Fruit fly (Drosophila melanogaster): ENCODE measurements around the gene CG33511.
A peak's percentile ranks its signal among the peaks of the same experiment; 100 is the strongest.

CG33511 gene

dm6 chr2L:21082444-21083201 is at the start of gene CG33511:
TSS of gene CG33511 (minus strand) at chr2L:21082494.
- TF ChIP-seq cic (GFP tag; optimal IDR thresholded peaks at IDR 0.05) (peak; percentile 79), Hr96 (GFP tag; optimal IDR thresholded peaks at IDR 0.05) (no peak), bab1 (GFP tag; optimal IDR thresholded peaks at IDR 0.05) (no peak), CG11617 (GFP tag; optimal IDR thresholded peaks at IDR 0.05) (no peak)

DNA sequence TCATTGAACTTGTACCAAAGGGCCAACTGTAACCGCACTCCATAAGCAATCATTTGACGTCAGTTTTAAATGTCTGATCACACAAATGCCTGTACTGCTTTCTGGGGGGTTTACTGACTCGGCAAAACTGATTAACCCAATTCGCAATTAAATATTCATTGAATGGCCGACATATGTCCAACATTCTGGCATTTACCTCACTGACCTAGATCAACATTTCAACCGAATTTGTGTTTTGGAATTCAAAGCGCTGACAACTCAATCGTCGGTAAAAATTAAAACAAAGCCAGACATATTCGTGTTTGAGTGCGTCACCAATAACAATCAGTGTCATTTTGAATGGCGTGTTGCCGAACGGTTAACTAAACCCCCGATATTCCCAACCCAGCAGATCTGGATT is 33.4 kb upstream of the CG33511 start:
- TF ChIP-seq pad (GFP tag; optimal IDR thresholded peaks at IDR 0.05): no peak
- TF ChIP-seq CG7045 (GFP tag; optimal IDR thresholded peaks at IDR 0.05): no peak
- TF ChIP-seq bab1 (GFP tag; optimal IDR thresholded peaks at IDR 0.05): peak; percentile 27
- peak; percentile 30 for TF ChIP-seq kay (GFP tag; ENCODE audit: borderline replicate concordance)
- TF ChIP-seq CG11617 (GFP tag; optimal IDR thresholded peaks at IDR 0.05): no peak
- TF ChIP-seq toe (GFP tag; optimal IDR thresholded peaks at IDR 0.05): no peak
- peak; percentile 83 for TF ChIP-seq tj (GFP tag; optimal IDR thresholded peaks at IDR 0.05)
- no peak for TF ChIP-seq CG7101 (tag; optimal IDR thresholded peaks at IDR 0.05)
- TF ChIP-seq Hr96 (GFP tag; optimal IDR thresholded peaks at IDR 0.05): no peak

dm6 chr2L:21113546-21113945 is 31.3 kb upstream of the CG33511 start:
- TF ChIP-seq CG14711 (tag; optimal IDR thresholded peaks at IDR 0.05) (no peak), cnc (optimal IDR thresholded peaks at IDR 0.05) (no peak), CG33017 (tag; optimal IDR thresholded peaks at IDR 0.05) (no peak), Hr96 (GFP tag; optimal IDR thresholded peaks at IDR 0.05) (no peak), bab1 (GFP tag; optimal IDR thresholded peaks at IDR 0.05) (no peak), toe (GFP tag; optimal IDR thresholded peaks at IDR 0.05) (no peak), CG12768 (GFP tag; optimal IDR thresholded peaks at IDR 0.05) (no peak), CG7045 (GFP tag; optimal IDR thresholded peaks at IDR 0.05) (no peak), tj (GFP tag; optimal IDR thresholded peaks at IDR 0.05) (no peak), ovo (GFP tag; optimal IDR thresholded peaks at IDR 0.05) (no peak), Mnt (GFP tag; optimal IDR thresholded peaks at IDR 0.05) (no peak), CG5204 (GFP tag; optimal IDR thresholded peaks at IDR 0.05) (no peak)

DNA sequence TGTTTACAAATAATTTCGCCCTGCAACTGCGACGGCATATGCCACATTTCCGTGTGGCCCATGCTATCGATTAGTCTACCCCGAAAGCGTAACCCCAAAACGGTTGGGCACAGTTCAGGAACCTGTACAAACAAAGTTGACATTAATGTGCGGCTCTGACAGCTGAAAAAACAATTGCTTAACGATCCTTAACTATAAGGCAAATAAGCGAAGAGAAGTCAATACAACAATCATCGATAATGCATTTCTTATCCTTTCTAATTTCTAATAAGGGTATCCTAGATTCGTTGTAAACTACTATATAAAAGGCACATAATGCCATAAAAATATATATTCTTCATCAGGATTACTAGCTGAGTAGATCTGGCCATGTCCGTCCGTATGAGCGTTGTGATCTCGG is 29.6 kb upstream of the CG33511 start:
- TF ChIP-seq kay (GFP tag; ENCODE audit: borderline replicate concordance): no peak
- TF ChIP-seq CG12768 (GFP tag; optimal IDR thresholded peaks at IDR 0.05): no peak
- TF ChIP-seq toe (GFP tag; optimal IDR thresholded peaks at IDR 0.05): no peak
- no peak for TF ChIP-seq CG1620 (GFP tag; optimal IDR thresholded peaks at IDR 0.05)
- TF ChIP-seq cnc (optimal IDR thresholded peaks at IDR 0.05): no peak
- no peak for TF ChIP-seq CG7101 (tag; optimal IDR thresholded peaks at IDR 0.05)
- no peak for TF ChIP-seq Crg-1 (GFP tag; optimal IDR thresholded peaks at IDR 0.05)

dm6 chr2L:21109680-21110079 is 27.4 kb upstream of the CG33511 start:
- TF ChIP-seq CG14711 (tag; optimal IDR thresholded peaks at IDR 0.05) (no peak), Hr96 (GFP tag; optimal IDR thresholded peaks at IDR 0.05) (no peak), cic (GFP tag; optimal IDR thresholded peaks at IDR 0.05) (no peak)

dm6 chr2L:21108759-21109282 is 26.5 kb upstream of the CG33511 start:
- TF ChIP-seq kay (GFP tag; ENCODE audit: borderline replicate concordance) (peak; percentile 44), bab1 (GFP tag; optimal IDR thresholded peaks at IDR 0.05) (peak; percentile 16), CG5204 (GFP tag; optimal IDR thresholded peaks at IDR 0.05) (no peak)

dm6 chr2L:21107651-21108489 is 25.6 kb upstream of the CG33511 start:
- TF ChIP-seq cic (GFP tag; optimal IDR thresholded peaks at IDR 0.05): peak; percentile 54
- no peak for TF ChIP-seq Clk (GFP tag; optimal IDR thresholded peaks at IDR 0.05)
- no peak for TF ChIP-seq Hr96 (GFP tag; optimal IDR thresholded peaks at IDR 0.05)
- no peak for TF ChIP-seq CG5204 (GFP tag; optimal IDR thresholded peaks at IDR 0.05)
- no peak for TF ChIP-seq CG12768 (GFP tag; optimal IDR thresholded peaks at IDR 0.05)
- no peak for TF ChIP-seq CG7101 (tag; optimal IDR thresholded peaks at IDR 0.05)
- no peak for TF ChIP-seq pad (GFP tag; optimal IDR thresholded peaks at IDR 0.05)
- TF ChIP-seq Crg-1 (GFP tag; optimal IDR thresholded peaks at IDR 0.05): no peak
- TF ChIP-seq toe (GFP tag; optimal IDR thresholded peaks at IDR 0.05): no peak
- no peak for TF ChIP-seq cnc (optimal IDR thresholded peaks at IDR 0.05)
- TF ChIP-seq Mnt (GFP tag; optimal IDR thresholded peaks at IDR 0.05): no peak
- TF ChIP-seq CG33017 (tag; optimal IDR thresholded peaks at IDR 0.05): no peak
- no peak for TF ChIP-seq CG14711 (tag; optimal IDR thresholded peaks at IDR 0.05)
- no peak for TF ChIP-seq ovo (GFP tag; optimal IDR thresholded peaks at IDR 0.05)
- no peak for TF ChIP-seq kay (GFP tag; ENCODE audit: borderline replicate concordance)
- no peak for TF ChIP-seq CG7045 (GFP tag; optimal IDR thresholded peaks at IDR 0.05)
- TF ChIP-seq tj (GFP tag; optimal IDR thresholded peaks at IDR 0.05): peak; percentile 54
- no peak for TF ChIP-seq CG11617 (GFP tag; optimal IDR thresholded peaks at IDR 0.05)
- TF ChIP-seq CG1620 (GFP tag; optimal IDR thresholded peaks at IDR 0.05): no peak
- TF ChIP-seq bab1 (GFP tag; optimal IDR thresholded peaks at IDR 0.05): peak; percentile 25
